Worm (Caenorhabditis elegans): ENCODE data around the gene K09D9.3.

DNA sequence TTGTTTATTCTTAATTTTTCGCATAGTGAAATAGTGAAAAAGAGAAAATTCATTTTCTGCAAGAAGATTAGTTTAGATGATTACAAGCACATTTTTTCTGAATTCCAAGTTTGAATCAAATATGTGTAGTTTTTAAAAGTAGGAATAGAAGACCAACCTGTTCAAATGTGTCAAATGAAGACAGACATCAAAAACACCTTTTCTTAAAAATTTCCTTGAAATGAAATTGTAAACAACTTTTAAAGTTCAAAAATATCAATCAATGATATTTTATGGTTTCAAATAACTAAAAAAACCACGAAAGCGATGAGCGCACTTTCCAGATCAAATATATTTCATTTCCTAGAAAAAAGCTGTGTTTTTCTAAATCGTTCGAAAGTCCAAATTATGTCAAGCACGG, 37.6 kb upstream of the K09D9.3 start, which contains the start of gene nlp-30:
- no peak for TF ChIP-seq lsy-2 (tag; optimal IDR thresholded peaks at IDR 0.05)
- TF ChIP-seq fkh-10 (GFP tag; optimal IDR thresholded peaks at IDR 0.05) = no peak
- no peak for TF ChIP-seq unc-86 (tag; optimal IDR thresholded peaks at IDR 0.05)
- TF ChIP-seq nhr-237 (tag; optimal IDR thresholded peaks at IDR 0.05) = no peak
- TF ChIP-seq ama-1 (optimal IDR thresholded peaks at IDR 0.05) = no peak

Data from whole organism, L1 larva.